Worm (Caenorhabditis elegans) whole organism, L4 larva: Measurements from ENCODE around the gene elt-1.

Source experiments
- Y48G9A.11 ChIP-seq: fragments of 200-800 bp; sonication (Bioruptor generic); IDR thresholded peaks from 2 replicates; pipeline ENCODE4 v1.3.6; 2022; ENCODE audit warnings: missing genetic modification reagents, missing genetic modification characterization, missing compliant biosample characterization
- ZK546.5 ChIP-seq, 2 experiments: sonication (generic microtip); optimal IDR thresholded peaks; 2 replicates each; lab custom pipeline; 2017; ENCODE audit warnings: missing biosample characterization in 2 of 2, missing genetic modification characterization in 2 of 2
- arid-1 ChIP-seq: fragments of 200-800 bp; sonication (Bioruptor generic); conservative IDR thresholded peaks from 2 replicates; pipeline ENCODE4 v1.3.6; 2022; ENCODE audit warnings: missing genetic modification reagents, missing genetic modification characterization, missing compliant biosample characterization
- dpl-1 ChIP-seq: fragments of 150-350 bp; optimal IDR thresholded peaks from 2 replicates; lab custom pipeline; 2014; ENCODE audit warnings: missing biosample characterization, missing genetic modification reagents, missing genetic modification characterization
- dve-1 ChIP-seq: sonication (generic microtip); optimal IDR thresholded peaks from 2 replicates; lab custom pipeline; 2017; ENCODE audit warnings: antibody characterized with exemption, mild to moderate bottlenecking, missing genetic modification characterization, missing compliant biosample characterization; ENCODE audit not compliant: insufficient read depth
- egl-27 ChIP-seq: sonication (generic microtip); optimal IDR thresholded peaks from 3 replicates; lab custom pipeline; 2017; ENCODE audit warnings: missing biosample characterization, missing genetic modification reagents, missing genetic modification characterization
- fos-1 ChIP-seq: fragments of 150-350 bp; optimal IDR thresholded peaks from 2 replicates; lab custom pipeline; 2014; ENCODE audit warnings: missing biosample characterization, missing genetic modification characterization
- lin-13 ChIP-seq: fragments of 150-350 bp; optimal IDR thresholded peaks from 2 replicates; lab custom pipeline; 2014; ENCODE audit warnings: missing biosample characterization, missing genetic modification reagents, missing genetic modification characterization
- zfp-3 ChIP-seq: fragments of 200-800 bp; sonication (Bioruptor generic); conservative IDR thresholded peaks from 2 replicates; pipeline ENCODE4 v1.3.6; 2022; ENCODE audit warnings: missing genetic modification reagents, missing genetic modification characterization, missing compliant biosample characterization

DNA sequence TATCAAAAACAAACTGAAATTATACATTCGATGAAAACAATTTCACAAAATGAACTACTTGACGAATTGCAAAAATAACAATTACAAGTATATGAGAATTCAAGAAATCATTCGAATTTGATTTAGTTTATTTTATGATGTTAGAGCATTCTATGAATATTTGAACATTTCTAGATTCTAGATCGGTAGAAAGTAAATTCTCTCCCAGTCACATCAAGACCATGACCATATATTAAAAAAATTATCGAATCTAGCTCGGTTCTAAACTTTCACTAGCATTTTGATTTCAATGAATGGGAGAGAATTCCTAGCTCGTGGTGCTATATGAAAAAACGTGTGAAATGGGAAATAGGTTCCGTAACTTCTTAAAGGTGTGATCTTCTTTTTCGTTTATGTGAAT, 30.4 kb upstream of the elt-1 start:
- TF ChIP-seq dpl-1 (no peak), zfp-3 (GFP tag; lab: Robert Waterston, UW) (no peak), egl-27 (tag; lab: Kevin White, UChicago) (no peak), arid-1 (GFP tag; lab: Robert Waterston, UW) (no peak), lin-13 (GFP tag; lab: Kevin White, UChicago) (no peak), fos-1 (tag; lab: Kevin White, UChicago) (no peak), Y48G9A.11 (GFP tag; lab: Robert Waterston, UW) (no peak), ZK546.5 (tag; optimal IDR thresholded peaks at IDR 0.05; lab: Kevin White, UChicago) (no peak), dve-1 (tag; lab: Kevin White, UChicago) (no peak)
